Fruit fly (Drosophila melanogaster) whole organism, embryonic: ENCODE data around the gene Roc1b.

Source experiments
- Adf1 ChIP-seq: fragments of 200-800 bp; sonication (Bioruptor generic); IDR thresholded peaks from 2 replicates; pipeline ENCODE4 v1.3.6; 2022; ENCODE audit warnings: missing biosample characterization, missing genetic modification characterization
- Bgb ChIP-seq: fragments of 200-800 bp; sonication (Bioruptor generic); IDR thresholded peaks from 2 replicates; pipeline ENCODE4 v1.3.6; 2022; ENCODE audit warnings: missing biosample characterization, missing genetic modification characterization; ENCODE audit not compliant: partially characterized antibody
- CG10543 ChIP-seq: fragments of 200-800 bp; sonication (Bioruptor generic); optimal IDR thresholded peaks from 3 replicates; lab custom pipeline; 2017; ENCODE audit warnings: missing biosample characterization, mild to moderate bottlenecking, missing genetic modification characterization, moderate library complexity
- CG12219 ChIP-seq: fragments of 200-800 bp; sonication (Bioruptor generic); optimal IDR thresholded peaks from 3 replicates; lab custom pipeline; 2018; ENCODE audit warnings: missing biosample characterization, mild to moderate bottlenecking, missing genetic modification characterization
- CG12769 ChIP-seq: fragments of 200-800 bp; sonication (Bioruptor generic); optimal IDR thresholded peaks from 2 replicates; lab custom pipeline; 2019; ENCODE audit warnings: missing biosample characterization, mild to moderate bottlenecking, missing genetic modification characterization, moderate library complexity
- CG13287 ChIP-seq: fragments of 200-800 bp; sonication (Bioruptor generic); IDR thresholded peaks from 2 replicates; pipeline ENCODE4 v1.3.6; 2022; ENCODE audit warnings: missing biosample characterization, missing genetic modification characterization; ENCODE audit not compliant: partially characterized antibody
- CG13894 ChIP-seq: fragments of 200-800 bp; sonication (Bioruptor generic); optimal IDR thresholded peaks from 3 replicates; lab custom pipeline; 2018; ENCODE audit warnings: missing biosample characterization, mild to moderate bottlenecking, missing genetic modification characterization, moderate library complexity
- CG15269 ChIP-seq: fragments of 200-800 bp; sonication (Bioruptor generic); optimal IDR thresholded peaks from 2 replicates; lab custom pipeline; 2018; ENCODE audit warnings: missing biosample characterization, mild to moderate bottlenecking, missing genetic modification characterization, moderate library complexity
- CG2199 ChIP-seq: fragments of 200-800 bp; sonication (Bioruptor generic); IDR thresholded peaks from 3 replicates; pipeline ENCODE4 v1.3.6; 2022; ENCODE audit warnings: missing biosample characterization, missing genetic modification characterization
- CG2712 ChIP-seq: fragments of 200-800 bp; optimal IDR thresholded peaks from 3 replicates; lab custom pipeline; 2019; ENCODE audit warnings: missing biosample characterization, mild to moderate bottlenecking, missing genetic modification characterization, moderate library complexity
- CG2875 ChIP-seq: fragments of 200-800 bp; sonication (Bioruptor generic); optimal IDR thresholded peaks from 2 replicates; lab custom pipeline; 2017; ENCODE audit warnings: missing biosample characterization, mild to moderate bottlenecking, missing genetic modification characterization, missing genetic modification reagents
- CG7745 ChIP-seq: fragments of 200-800 bp; sonication (Bioruptor generic); optimal IDR thresholded peaks from 2 replicates; lab custom pipeline; 2018; ENCODE audit warnings: missing biosample characterization, mild to moderate bottlenecking, missing genetic modification characterization, moderate library complexity
- CG8290 ChIP-seq, 3 experiments: fragments of 200-800 bp; sonication (Bioruptor generic); optimal IDR thresholded peaks; 2 replicates each; lab custom pipeline; 2016 to 2019; ENCODE audit warnings: missing biosample characterization in 3 of 3, missing genetic modification characterization in 3 of 3, mild to moderate bottlenecking in 2 of 3, moderate library complexity in 1 of 3
- Camta ChIP-seq: fragments of 200-800 bp; sonication (Bioruptor generic); optimal IDR thresholded peaks from 2 replicates; lab custom pipeline; 2016; ENCODE audit warnings: missing biosample characterization, missing genetic modification characterization
- Deaf1 ChIP-seq: fragments of 200-800 bp; optimal IDR thresholded peaks from 3 replicates; lab custom pipeline; 2019; ENCODE audit warnings: missing biosample characterization, mild to moderate bottlenecking, missing genetic modification characterization, moderate library complexity
- Jarid2 ChIP-seq: fragments of 200-800 bp; sonication (Bioruptor generic); optimal IDR thresholded peaks from 3 replicates; lab custom pipeline; 2017; ENCODE audit warnings: mild to moderate bottlenecking, missing biosample characterization, missing genetic modification reagents, missing genetic modification characterization
- MESR4 ChIP-seq: fragments of 200-800 bp; sonication (Bioruptor generic); optimal IDR thresholded peaks from 2 replicates; lab custom pipeline; 2018; ENCODE audit warnings: missing biosample characterization, mild to moderate bottlenecking, missing genetic modification characterization, moderate library complexity
- NC2β ChIP-seq: fragments of 200-800 bp; sonication (Bioruptor generic); optimal IDR thresholded peaks from 2 replicates; lab custom pipeline; 2016; ENCODE audit warnings: missing biosample characterization, missing genetic modification characterization
- Nf-YA ChIP-seq: fragments of 200-800 bp; sonication (Bioruptor generic); IDR thresholded peaks from 2 replicates; pipeline ENCODE4 v1.3.6; 2022; ENCODE audit warnings: missing biosample characterization, missing genetic modification characterization
- Nf-YC ChIP-seq: fragments of 200-800 bp; optimal IDR thresholded peaks from 3 replicates; lab custom pipeline; 2019; ENCODE audit warnings: missing biosample characterization, mild to moderate bottlenecking, missing genetic modification characterization, moderate library complexity
- Spps ChIP-seq: fragments of 200-800 bp; sonication (Bioruptor generic); optimal IDR thresholded peaks from 2 replicates; lab custom pipeline; 2018; ENCODE audit warnings: missing biosample characterization, mild to moderate bottlenecking, missing genetic modification characterization
- abd-A ChIP-seq: fragments of 200-800 bp; sonication (Bioruptor generic); optimal IDR thresholded peaks from 3 replicates; lab custom pipeline; 2019; ENCODE audit warnings: missing biosample characterization, mild to moderate bottlenecking, missing genetic modification characterization, moderate library complexity
- amos ChIP-seq: fragments of 200-800 bp; sonication (Bioruptor generic); IDR thresholded peaks from 2 replicates; pipeline ENCODE4 v1.3.6; 2022; ENCODE audit warnings: missing biosample characterization, missing genetic modification characterization; ENCODE audit not compliant: partially characterized antibody
- cas ChIP-seq: fragments of 200-800 bp; sonication (Bioruptor generic); IDR thresholded peaks from 2 replicates; pipeline ENCODE4 v1.3.6; 2022; ENCODE audit warnings: missing biosample characterization, missing genetic modification characterization
- chinmo ChIP-seq: fragments of 200-800 bp; sonication (Bioruptor generic); IDR thresholded peaks from 4 replicates; pipeline ENCODE4 v1.3.6; 2022; ENCODE audit warnings: missing biosample characterization, missing genetic modification characterization; ENCODE audit not compliant: partially characterized antibody
- ci ChIP-seq: fragments of 200-800 bp; sonication (Bioruptor generic); IDR thresholded peaks from 3 replicates; pipeline ENCODE4 v1.3.6; 2022; ENCODE audit warnings: missing biosample characterization, missing genetic modification characterization
- eve ChIP-seq, 2 experiments: fragments of >200 bp; optimal IDR thresholded peaks; 2 replicates each; lab custom pipeline; 2017; ENCODE audit warnings: missing biosample characterization in 2 of 2, missing genetic modification characterization in 2 of 2
- ftz-f1 ChIP-seq: fragments of 200-800 bp; sonication (Bioruptor generic); optimal IDR thresholded peaks from 2 replicates; lab custom pipeline; 2016; ENCODE audit warnings: missing biosample characterization, missing genetic modification characterization
- gsb-n ChIP-seq: fragments of 200-800 bp; sonication (Bioruptor generic); optimal IDR thresholded peaks from 3 replicates; lab custom pipeline; 2018; ENCODE audit warnings: missing biosample characterization, mild to moderate bottlenecking, missing genetic modification characterization
- mirr ChIP-seq: fragments of 200-800 bp; sonication (Bioruptor generic); optimal IDR thresholded peaks from 3 replicates; lab custom pipeline; 2018; ENCODE audit warnings: missing biosample characterization, mild to moderate bottlenecking, missing genetic modification characterization
- nom ChIP-seq: fragments of 200-800 bp; sonication (Bioruptor generic); optimal IDR thresholded peaks from 2 replicates; lab custom pipeline; 2017; ENCODE audit warnings: missing biosample characterization, missing genetic modification characterization, mild to moderate bottlenecking, moderate library complexity, missing genetic modification reagents
- pros ChIP-seq: fragments of 200-800 bp; sonication (Bioruptor generic); optimal IDR thresholded peaks from 3 replicates; lab custom pipeline; 2019; ENCODE audit warnings: missing biosample characterization, mild to moderate bottlenecking, missing genetic modification characterization, moderate library complexity
- sd ChIP-seq: fragments of 200-800 bp; sonication (Bioruptor generic); optimal IDR thresholded peaks from 3 replicates; lab custom pipeline; 2018; ENCODE audit warnings: missing biosample characterization, mild to moderate bottlenecking, missing genetic modification characterization, moderate library complexity
- sug ChIP-seq: fragments of 200-800 bp; optimal IDR thresholded peaks from 2 replicates; lab custom pipeline; 2019; ENCODE audit warnings: missing biosample characterization, mild to moderate bottlenecking, missing genetic modification characterization, moderate library complexity

Roc1b gene

DNA sequence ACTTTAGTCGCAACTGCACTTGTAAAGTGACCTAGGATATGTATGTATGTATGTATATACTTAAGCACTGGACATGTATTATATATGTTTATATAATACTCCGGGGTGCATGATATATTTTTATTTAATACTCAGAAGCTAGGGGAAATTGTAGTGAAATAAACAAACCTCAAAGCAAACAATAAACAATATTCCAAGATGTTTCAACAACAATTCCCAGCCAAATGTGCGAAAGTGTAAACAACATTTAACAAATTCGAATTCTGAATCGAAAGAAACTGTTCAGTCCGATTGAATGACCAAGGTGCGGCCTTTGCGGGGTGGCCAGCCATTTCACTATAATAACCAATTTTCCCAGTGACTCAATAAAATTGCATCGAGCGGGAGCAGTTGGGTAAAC is 17.7 kb upstream of the Roc1b start:
- TF ChIP-seq Nf-YC (tag; lab: Kevin White, UChicago) (no peak), CG2199 (GFP tag; lab: Robert Waterston, UW) (no peak), gsb-n (tag; lab: Kevin White, UChicago) (no peak)

DNA sequence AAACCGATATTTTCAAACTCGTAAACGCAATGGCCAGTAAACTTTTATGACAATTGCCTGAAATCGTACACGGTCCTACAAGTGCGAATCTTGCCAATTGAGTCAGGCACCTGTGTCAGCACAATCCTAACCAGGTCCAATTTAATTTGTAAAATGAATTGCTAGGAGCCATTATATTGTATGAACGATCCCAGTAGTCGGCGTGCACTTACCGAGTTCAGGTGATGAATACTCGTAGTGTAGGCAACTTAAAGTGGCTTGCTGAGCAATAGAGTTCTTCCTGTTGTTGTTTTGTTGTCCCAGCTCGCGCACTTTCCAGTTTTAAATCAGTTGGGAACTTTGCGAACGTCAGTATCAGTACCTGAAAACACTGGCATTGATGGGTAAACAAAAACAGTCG is 17.2 kb upstream of the Roc1b start:
- TF ChIP-seq CG7745 (tag; lab: Kevin White, UChicago) (no peak), Adf1 (no peak), Camta (GFP tag; lab: Kevin White, UChicago) (no peak), CG2712 (tag; lab: Kevin White, UChicago) (no peak)

DNA sequence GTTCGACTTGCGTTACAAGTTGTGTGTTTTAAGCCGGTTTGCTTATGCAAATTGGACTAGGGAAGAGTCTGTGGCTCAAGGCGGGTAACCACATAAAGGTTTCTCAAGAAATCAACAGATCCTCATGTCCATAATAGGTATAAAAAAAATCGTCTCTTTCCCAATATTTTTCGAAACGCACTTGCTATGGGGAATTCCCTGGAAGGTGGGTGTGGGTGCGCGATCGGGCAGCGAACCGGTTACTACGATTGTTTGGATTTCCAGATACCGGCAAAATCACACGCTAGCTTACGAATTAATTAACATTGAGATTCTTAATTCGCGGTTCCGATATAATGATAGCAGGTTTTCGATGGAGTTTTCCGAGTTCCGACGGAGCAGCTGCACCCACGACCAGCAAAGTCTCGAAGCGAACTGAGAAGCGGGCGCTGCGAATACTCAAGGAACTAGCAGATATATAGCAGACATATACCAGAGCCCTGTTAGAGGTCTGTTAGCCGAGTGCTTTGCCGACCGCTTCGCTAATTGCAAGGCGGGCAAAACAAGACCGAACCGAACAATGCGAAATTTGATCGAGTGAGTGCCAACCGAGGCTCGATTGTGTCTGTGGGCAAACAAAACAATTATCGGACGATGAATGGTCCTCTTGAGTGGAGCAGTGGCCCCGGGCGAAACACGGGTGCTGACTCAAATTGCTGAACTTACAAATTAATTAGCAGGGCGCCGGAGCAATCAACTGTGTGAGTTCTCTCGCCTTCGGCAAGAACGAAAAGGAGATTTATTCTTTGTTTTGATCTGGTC is 16.5 kb upstream of the Roc1b start:
- TF ChIP-seq CG12219 (GFP tag; lab: Kevin White, UChicago) (no peak), NC2β (GFP tag; lab: Kevin White, UChicago) (no peak), CG12769 (tag; lab: Kevin White, UChicago) (peak; percentile 26), Deaf1 (peak; percentile 60), sd (tag; lab: Kevin White, UChicago) (peak; percentile 41), mirr (GFP tag; lab: Kevin White, UChicago) (peak; percentile 0), eve (GFP tag; optimal IDR thresholded peaks at IDR 0.05; lab: Kevin White, UChicago) (no peak), ci (GFP tag; lab: Robert Waterston, UW) (0 out of 3 replicates have a peak, but pooled peaks have one; percentile 17), chinmo (GFP tag; lab: Robert Waterston, UW) (peak; percentile 81; the same call in 2 of the 4 replicates), ftz-f1 (GFP tag; lab: Kevin White, UChicago) (peak; percentile 44), Spps (no peak), nom (GFP tag; lab: Kevin White, UChicago) (peak; percentile 53), MESR4 (GFP tag; lab: Kevin White, UChicago) (no peak), CG15269 (tag; lab: Kevin White, UChicago) (peak; percentile 4), CG13287 (GFP tag; lab: Robert Waterston, UW) (peak; percentile 42; the same call in 1 of the 2 replicates), CG10543 (GFP tag; lab: Kevin White, UChicago) (peak; percentile 5), amos (GFP tag; lab: Robert Waterston, UW) (0 out of 2 replicates have a peak, but pooled peaks have one; percentile 12), cas (GFP tag; lab: Robert Waterston, UW) (no peak), CG13894 (tag; lab: Kevin White, UChicago) (peak; percentile 45), Bgb (GFP tag; lab: Robert Waterston, UW) (peak; percentile 26; the same call in 1 of the 2 replicates), sug (tag; lab: Kevin White, UChicago) (peak; percentile 1), CG8290 (GFP tag; optimal IDR thresholded peaks at IDR 0.05; lab: Kevin White, UChicago) (no peak), CG8290 (tag; optimal IDR thresholded peaks at IDR 0.05; lab: Kevin White, UChicago) (peak in 1 of 2 experiments; percentile 30), abd-A (tag; lab: Kevin White, UChicago) (peak; percentile 44), CG2875 (GFP tag; lab: Kevin White, UChicago) (no peak), Jarid2 (GFP tag; lab: Kevin White, UChicago) (peak; percentile 43), pros (GFP tag; lab: Kevin White, UChicago) (peak; percentile 62), Nf-YA (GFP tag; lab: Robert Waterston, UW) (no peak)
